Worm (Caenorhabditis elegans): Measurements from ENCODE around the gene ZK673.11.

ZK673.11 gene

DNA sequence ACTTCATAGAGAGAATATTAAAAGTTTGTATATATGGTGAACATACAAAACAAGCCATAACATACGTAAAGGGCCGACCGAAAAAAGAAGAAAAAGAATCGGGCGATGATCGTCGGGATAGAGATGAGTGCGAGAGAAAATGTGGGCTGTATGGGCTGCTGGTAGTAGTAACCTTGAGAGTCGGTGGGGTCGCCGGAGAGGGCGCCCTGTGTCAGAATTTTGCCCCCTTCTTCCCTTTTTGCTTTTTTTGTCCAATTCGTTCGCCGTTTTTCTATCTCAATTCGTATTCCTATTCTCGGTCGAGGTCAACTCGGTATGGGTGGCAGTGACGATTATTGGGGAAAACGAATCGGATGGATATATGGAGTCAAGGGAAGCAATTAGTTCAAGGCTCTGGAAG, 48.9 kb downstream of the ZK673.11 start:
- TF ChIP-seq dve-1 (tag; optimal IDR thresholded peaks at IDR 0.05; ENCODE audit: insufficient read depth) (no peak), nhr-28 (tag; optimal IDR thresholded peaks at IDR 0.05) (peak; percentile 13), pqm-1 (tag; optimal IDR thresholded peaks at IDR 0.05) (no peak), unc-62 (GFP tag; optimal IDR thresholded peaks at IDR 0.05 in 1 of 2) (peak in 1 of 2 experiments; percentile 81), unc-62 (tag; optimal IDR thresholded peaks at IDR 0.05) (no peak), nhr-25 (tag; optimal IDR thresholded peaks at IDR 0.05; ENCODE audit: borderline replicate concordance, insufficient read depth) (peak; percentile 71)

DNA sequence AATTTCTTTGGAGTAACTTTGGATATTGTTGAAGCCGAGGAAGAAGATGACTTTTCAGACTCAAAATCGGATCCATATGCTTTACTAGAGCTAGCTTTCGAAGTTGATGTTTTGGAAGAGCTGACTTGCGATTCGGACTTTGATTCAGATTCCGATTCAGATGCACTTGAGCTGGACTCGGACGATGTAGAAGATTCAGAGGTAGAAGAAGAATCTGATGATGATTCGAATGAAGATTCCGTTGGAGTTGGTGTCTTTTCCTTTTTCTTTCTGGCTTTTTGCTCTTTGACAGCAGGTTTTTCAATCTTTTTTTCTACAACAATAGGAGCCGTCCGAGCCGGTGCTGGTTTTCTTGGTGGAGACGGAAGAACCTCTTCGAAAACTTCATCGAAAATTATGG, 50.8 kb downstream of the ZK673.11 start:
- TF ChIP-seq unc-62 (GFP tag; optimal IDR thresholded peaks at IDR 0.05 in 1 of 2) (peak in 1 of 2 experiments; percentile 90), unc-62 (tag; optimal IDR thresholded peaks at IDR 0.05) (no peak), mdl-1 (tag; optimal IDR thresholded peaks at IDR 0.05) (no peak), aha-1 (tag) (peak; percentile 5), ZK337.2 (GFP tag; IDR thresholded peaks at IDR 0.05) (no peak), fkh-10 (GFP tag; optimal IDR thresholded peaks at IDR 0.05) (no peak), ceh-62 (tag; optimal IDR thresholded peaks at IDR 0.05) (no peak), lin-38 (GFP tag; IDR thresholded peaks at IDR 0.05) (no peak)

DNA sequence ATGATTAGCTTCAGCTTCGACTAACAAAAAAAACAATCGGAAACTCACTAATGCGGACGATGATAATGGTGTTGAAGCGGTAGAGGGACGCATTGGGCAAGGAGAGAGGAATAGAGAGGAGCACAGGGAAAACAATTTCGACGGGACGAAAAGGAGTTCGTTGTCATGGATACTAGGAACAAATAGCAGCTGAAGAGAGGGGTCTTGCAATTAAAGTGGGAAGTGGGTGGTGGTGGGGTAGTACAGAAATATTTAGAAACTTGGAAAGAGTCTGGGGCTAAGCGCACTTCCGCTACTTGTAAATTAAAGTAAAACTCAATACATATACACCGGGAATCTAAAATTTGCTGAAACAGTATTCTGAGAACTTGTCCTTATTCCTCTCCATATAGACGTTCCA, 52.7 kb downstream of the ZK673.11 start, which contains the start of gene F59B10.2:
Gene F59B10.2 (minus strand): TSS at position 101 of the 400 bp plus-strand sequence.
- no peak for TF ChIP-seq nhr-102 (tag; optimal IDR thresholded peaks at IDR 0.05)
- TF ChIP-seq R02D3.7 (tag; optimal IDR thresholded peaks at IDR 0.05) = no peak
- no peak for TF ChIP-seq ceh-28 (tag; optimal IDR thresholded peaks at IDR 0.05)

- TF ChIP-seq madf-9 (GFP tag; conservative IDR thresholded peaks at IDR 0.05) = 0 out of 2 replicates have a peak, but pooled peaks have one; percentile 27
- TF ChIP-seq mdl-1 (tag; optimal IDR thresholded peaks at IDR 0.05) = no peak
- TF ChIP-seq lsy-2 (tag; optimal IDR thresholded peaks at IDR 0.05) = no peak
Measured at ce11 chrII:10510242-10510641, 53.2 kb downstream of the ZK673.11 start, which contains the start of gene F59B10.3. Gene F59B10.3, plus strand, starts transcription at chrII:10510542.
